Worm (Caenorhabditis elegans) whole organism, L4/young adult: ENCODE measurements around the gene gtf-2E1.

ENCODE experiments used
- W03F9.2 ChIP-seq: fragments of 150-350 bp; optimal IDR thresholded peaks from 2 replicates; lab custom pipeline; 2014; ENCODE audit warnings: missing biosample characterization, missing genetic modification characterization
- dao-5 ChIP-seq: sonication (generic microtip); optimal IDR thresholded peaks from 2 replicates; lab custom pipeline; 2016; ENCODE audit warnings: missing genotype, missing genetic modification characterization, moderate library complexity, missing compliant biosample characterization
- him-1 ChIP-seq: sonication (generic microtip); optimal IDR thresholded peaks from 2 replicates; lab custom pipeline; 2016; ENCODE audit warnings: missing genotype, missing genetic modification reagents, missing genetic modification characterization, missing compliant biosample characterization

DNA sequence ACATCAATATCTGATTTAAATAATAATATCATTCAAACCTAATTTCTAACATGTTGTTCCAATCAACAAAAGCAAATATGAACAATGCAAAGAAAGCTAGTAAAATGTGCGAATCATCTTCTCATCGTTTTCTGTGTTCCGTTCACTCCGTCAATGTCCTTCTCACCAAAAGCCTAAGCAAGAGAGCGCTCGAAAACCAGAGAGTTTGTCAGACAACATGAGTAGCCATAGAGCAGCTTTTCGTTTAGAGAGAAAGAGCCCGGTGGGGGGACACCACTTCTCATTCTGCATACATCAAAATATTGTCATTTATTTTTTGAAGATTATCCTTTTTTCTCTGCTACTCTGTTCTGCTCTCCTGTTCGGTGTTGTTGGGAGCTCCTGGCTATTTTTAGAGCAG, 38.6 kb downstream of the gtf-2E1 start:
- TF ChIP-seq him-1 (tag; lab: Kevin White, UChicago) (no peak), dao-5 (tag; lab: Kevin White, UChicago) (no peak), W03F9.2 (tag; lab: Kevin White, UChicago) (no peak)
